Fruit fly (Drosophila melanogaster) whole organism, embryonic: Measurements from ENCODE around the gene Cdc5.

Experiments used
- Ada2b ChIP-seq: fragments of 200-800 bp; sonication (Bioruptor generic); IDR thresholded peaks from 2 replicates; pipeline ENCODE4 v1.3.6; 2022; ENCODE audit warnings: missing biosample characterization, missing genetic modification characterization
- Atf3 ChIP-seq: fragments of 200-800 bp; sonication (Bioruptor generic); optimal IDR thresholded peaks from 3 replicates; lab custom pipeline; 2016; ENCODE audit warnings: missing biosample characterization, missing genetic modification characterization
- BEAF-32 ChIP-seq: fragments of 200-800 bp; sonication (Bioruptor generic); optimal IDR thresholded peaks from 3 replicates; lab custom pipeline; 2017; ENCODE audit warnings: missing biosample characterization, missing genetic modification characterization, mild to moderate bottlenecking, moderate library complexity, missing genetic modification reagents
- Bgb ChIP-seq: fragments of 200-800 bp; sonication (Bioruptor generic); IDR thresholded peaks from 2 replicates; pipeline ENCODE4 v1.3.6; 2022; ENCODE audit warnings: missing biosample characterization, missing genetic modification characterization; ENCODE audit not compliant: partially characterized antibody
- C15 ChIP-seq: fragments of 200-800 bp; sonication (Bioruptor generic); IDR thresholded peaks from 3 replicates; pipeline ENCODE4 v1.3.6; 2022; ENCODE audit warnings: missing biosample characterization, missing genetic modification characterization
- CG10147 ChIP-seq: fragments of 200-800 bp; sonication (Bioruptor generic); optimal IDR thresholded peaks from 2 replicates; lab custom pipeline; 2019; ENCODE audit warnings: missing biosample characterization, mild to moderate bottlenecking, missing genetic modification characterization, moderate library complexity
- CG10267 ChIP-seq: fragments of 200-800 bp; sonication (Bioruptor generic); optimal IDR thresholded peaks from 2 replicates; lab custom pipeline; 2018; ENCODE audit warnings: missing biosample characterization, mild to moderate bottlenecking, missing genetic modification characterization, moderate library complexity
- CG11398 ChIP-seq: fragments of 200-800 bp; sonication (Bioruptor generic); optimal IDR thresholded peaks from 2 replicates; lab custom pipeline; 2016; ENCODE audit warnings: missing biosample characterization, missing genetic modification characterization
- CG12104 ChIP-seq: fragments of 200-800 bp; sonication (Bioruptor generic); optimal IDR thresholded peaks from 3 replicates; lab custom pipeline; 2016; ENCODE audit warnings: missing biosample characterization, missing genetic modification characterization
- CG12155 ChIP-seq: fragments of 200-800 bp; sonication (Bioruptor generic); optimal IDR thresholded peaks from 3 replicates; lab custom pipeline; 2016; ENCODE audit warnings: missing biosample characterization, missing genetic modification characterization
- CG12236 ChIP-seq: fragments of 200-800 bp; sonication (Bioruptor generic); optimal IDR thresholded peaks from 2 replicates; lab custom pipeline; 2016; ENCODE audit warnings: missing biosample characterization, missing genetic modification characterization
- CG12659 ChIP-seq: fragments of 200-800 bp; sonication (Bioruptor generic); optimal IDR thresholded peaks from 3 replicates; lab custom pipeline; 2017; ENCODE audit warnings: mild to moderate bottlenecking, missing biosample characterization, missing genetic modification reagents, missing genetic modification characterization
- CG14050 ChIP-seq: fragments of 200-800 bp; sonication (Bioruptor generic); IDR thresholded peaks from 3 replicates; pipeline ENCODE4 v1.3.6; 2022; ENCODE audit warnings: missing biosample characterization, missing genetic modification characterization
- CG15269 ChIP-seq: fragments of 200-800 bp; sonication (Bioruptor generic); optimal IDR thresholded peaks from 2 replicates; lab custom pipeline; 2018; ENCODE audit warnings: missing biosample characterization, mild to moderate bottlenecking, missing genetic modification characterization, moderate library complexity
- CG1647 ChIP-seq: fragments of 200-800 bp; sonication (Bioruptor generic); optimal IDR thresholded peaks from 3 replicates; lab custom pipeline; 2016; ENCODE audit warnings: missing biosample characterization, missing genetic modification characterization
- CG17385 ChIP-seq: fragments of 200-800 bp; sonication (Bioruptor generic); optimal IDR thresholded peaks from 3 replicates; lab custom pipeline; 2018; ENCODE audit warnings: missing biosample characterization, mild to moderate bottlenecking, missing genetic modification characterization
- CG18262 ChIP-seq: fragments of 200-800 bp; optimal IDR thresholded peaks from 3 replicates; lab custom pipeline; 2019; ENCODE audit warnings: missing biosample characterization, mild to moderate bottlenecking, missing genetic modification characterization, moderate library complexity
- CG34376 ChIP-seq: fragments of 200-800 bp; sonication (Bioruptor generic); optimal IDR thresholded peaks from 2 replicates; lab custom pipeline; 2018; ENCODE audit warnings: missing biosample characterization, mild to moderate bottlenecking, missing genetic modification characterization
- CG42726 ChIP-seq: fragments of 200-800 bp; sonication (Bioruptor generic); IDR thresholded peaks from 2 replicates; pipeline ENCODE4 v1.3.6; 2022; ENCODE audit warnings: missing biosample characterization, missing genetic modification characterization; ENCODE audit not compliant: partially characterized antibody
- CG4282 ChIP-seq: fragments of 200-800 bp; sonication (Bioruptor generic); optimal IDR thresholded peaks from 2 replicates; lab custom pipeline; 2016; ENCODE audit warnings: missing biosample characterization, missing genetic modification characterization
- CG6175 ChIP-seq: fragments of 200-800 bp; sonication (Bioruptor generic); IDR thresholded peaks from 3 replicates; pipeline ENCODE4 v1.3.6; 2022; ENCODE audit warnings: missing biosample characterization, missing genetic modification characterization
- CG6654 ChIP-seq: fragments of 200-800 bp; sonication (Bioruptor generic); optimal IDR thresholded peaks from 2 replicates; lab custom pipeline; 2017; ENCODE audit warnings: missing biosample characterization, mild to moderate bottlenecking, missing genetic modification characterization
- CG7271 ChIP-seq: fragments of 200-800 bp; sonication (Bioruptor generic); optimal IDR thresholded peaks from 2 replicates; lab custom pipeline; 2018; ENCODE audit warnings: missing biosample characterization, mild to moderate bottlenecking, missing genetic modification characterization, moderate library complexity
- CG7357 ChIP-seq: fragments of 200-800 bp; sonication (Bioruptor generic); IDR thresholded peaks from 3 replicates; pipeline ENCODE4 v1.3.6; 2022; ENCODE audit warnings: missing biosample characterization, missing genetic modification characterization
- Deaf1 ChIP-seq: fragments of 200-800 bp; optimal IDR thresholded peaks from 3 replicates; lab custom pipeline; 2019; ENCODE audit warnings: missing biosample characterization, mild to moderate bottlenecking, missing genetic modification characterization, moderate library complexity
- Elba2 ChIP-seq: fragments of 200-800 bp; sonication (Bioruptor generic); optimal IDR thresholded peaks from 3 replicates; lab custom pipeline; 2016; ENCODE audit warnings: missing biosample characterization, missing genetic modification characterization
- Max ChIP-seq: fragments of 200-800 bp; sonication (Bioruptor generic); optimal IDR thresholded peaks from 2 replicates; lab custom pipeline; 2016; ENCODE audit warnings: missing biosample characterization, mild to moderate bottlenecking, missing genetic modification characterization
- Myb ChIP-seq: fragments of 200-800 bp; sonication (Bioruptor generic); optimal IDR thresholded peaks from 2 replicates; lab custom pipeline; 2016; ENCODE audit warnings: missing biosample characterization, missing genetic modification characterization
- ara ChIP-seq: fragments of 200-800 bp; sonication (Bioruptor generic); IDR thresholded peaks from 2 replicates; pipeline ENCODE4 v1.3.6; 2022; ENCODE audit warnings: missing biosample characterization, missing genetic modification characterization
- caup ChIP-seq: fragments of 200-800 bp; sonication (Bioruptor generic); optimal IDR thresholded peaks from 3 replicates; lab custom pipeline; 2017; ENCODE audit warnings: missing biosample characterization, mild to moderate bottlenecking, missing genetic modification characterization, moderate library complexity; ENCODE audit not compliant: severe bottlenecking
- dm ChIP-seq: fragments of 200-800 bp; sonication (Bioruptor generic); optimal IDR thresholded peaks from 3 replicates; lab custom pipeline; 2016; ENCODE audit warnings: missing biosample characterization, missing genetic modification characterization
- dysf ChIP-seq: fragments of 200-800 bp; sonication (Bioruptor generic); IDR thresholded peaks from 3 replicates; pipeline ENCODE4 v1.3.6; 2022; ENCODE audit warnings: missing biosample characterization, missing genetic modification characterization
- fu2 ChIP-seq: fragments of 200-800 bp; sonication (Bioruptor generic); optimal IDR thresholded peaks from 2 replicates; lab custom pipeline; 2016; ENCODE audit warnings: missing biosample characterization, missing genetic modification characterization
- grn ChIP-seq: fragments of 200-800 bp; sonication (Bioruptor generic); optimal IDR thresholded peaks from 3 replicates; lab custom pipeline; 2017; ENCODE audit warnings: missing biosample characterization, missing genetic modification characterization
- her ChIP-seq: fragments of 200-800 bp; sonication (Bioruptor generic); optimal IDR thresholded peaks from 2 replicates; lab custom pipeline; 2016; ENCODE audit warnings: missing biosample characterization, missing genetic modification characterization
- jing ChIP-seq: fragments of 200-800 bp; sonication (Bioruptor generic); optimal IDR thresholded peaks from 2 replicates; lab custom pipeline; 2018; ENCODE audit warnings: missing biosample characterization, mild to moderate bottlenecking, missing genetic modification characterization
- lilli ChIP-seq: fragments of 200-800 bp; sonication (Bioruptor generic); optimal IDR thresholded peaks from 3 replicates; lab custom pipeline; 2016; ENCODE audit warnings: missing biosample characterization, missing genetic modification characterization
- lmd ChIP-seq: fragments of 200-800 bp; sonication (Bioruptor generic); IDR thresholded peaks from 2 replicates; pipeline ENCODE4 v1.3.6; 2022; ENCODE audit warnings: missing biosample characterization, missing genetic modification characterization
- mam ChIP-seq: fragments of 200-800 bp; sonication (Bioruptor generic); optimal IDR thresholded peaks from 3 replicates; lab custom pipeline; 2016; ENCODE audit warnings: missing biosample characterization, missing genetic modification characterization
- nom ChIP-seq: fragments of 200-800 bp; sonication (Bioruptor generic); optimal IDR thresholded peaks from 2 replicates; lab custom pipeline; 2017; ENCODE audit warnings: missing biosample characterization, missing genetic modification characterization, mild to moderate bottlenecking, moderate library complexity, missing genetic modification reagents
- otp ChIP-seq: fragments of 200-800 bp; sonication (Bioruptor generic); IDR thresholded peaks from 3 replicates; pipeline ENCODE4, ENCODE4 v1.3.6; 2022; ENCODE audit warnings: missing biosample characterization, missing genetic modification characterization
- peb ChIP-seq: fragments of 200-800 bp; sonication (Bioruptor generic); IDR thresholded peaks from 2 replicates; pipeline ENCODE4 v1.3.6; 2022; ENCODE audit warnings: missing biosample characterization, missing genetic modification characterization
- repo ChIP-seq: fragments of 200-800 bp; sonication (Bioruptor generic); optimal IDR thresholded peaks from 2 replicates; lab custom pipeline; 2016; ENCODE audit warnings: missing biosample characterization, missing genetic modification characterization
- rib ChIP-seq: fragments of 200-800 bp; sonication (Bioruptor generic); IDR thresholded peaks from 2 replicates; pipeline ENCODE4 v1.3.6; 2022; ENCODE audit warnings: missing biosample characterization, missing genetic modification characterization
- run ChIP-seq: fragments of 200-800 bp; sonication (Bioruptor generic); optimal IDR thresholded peaks from 3 replicates; lab custom pipeline; 2018; ENCODE audit warnings: missing biosample characterization, mild to moderate bottlenecking, missing genetic modification characterization
- scrt ChIP-seq: fragments of 200-800 bp; sonication (Bioruptor generic); optimal IDR thresholded peaks from 2 replicates; lab custom pipeline; 2018; ENCODE audit warnings: missing biosample characterization, mild to moderate bottlenecking, missing genetic modification characterization, moderate library complexity
- seq ChIP-seq: fragments of 200-800 bp; sonication (Bioruptor generic); IDR thresholded peaks from 2 replicates; pipeline ENCODE4 v1.3.6; 2022; ENCODE audit warnings: missing biosample characterization, missing genetic modification characterization
- sima ChIP-seq: fragments of 200-800 bp; sonication (Bioruptor generic); optimal IDR thresholded peaks from 2 replicates; lab custom pipeline; 2016; ENCODE audit warnings: missing biosample characterization, missing genetic modification characterization
- slou ChIP-seq: fragments of 200-800 bp; sonication (Bioruptor generic); optimal IDR thresholded peaks from 3 replicates; lab custom pipeline; 2016; ENCODE audit warnings: missing biosample characterization, missing genetic modification characterization
- sna ChIP-seq: fragments of 200-800 bp; sonication (Bioruptor generic); IDR thresholded peaks from 2 replicates; pipeline ENCODE4 v1.3.6; 2022; ENCODE audit warnings: missing biosample characterization, missing genetic modification characterization; ENCODE audit not compliant: partially characterized antibody
- z ChIP-seq: fragments of 200-800 bp; sonication (Bioruptor generic); IDR thresholded peaks from 3 replicates; pipeline ENCODE4 v1.3.6; 2022; ENCODE audit warnings: missing biosample characterization, missing genetic modification characterization
- zfh2 ChIP-seq: fragments of 200-800 bp; sonication (Bioruptor generic); optimal IDR thresholded peaks from 2 replicates; lab custom pipeline; 2016; ENCODE audit warnings: missing biosample characterization, missing genetic modification characterization

Gene Cdc5

DNA sequence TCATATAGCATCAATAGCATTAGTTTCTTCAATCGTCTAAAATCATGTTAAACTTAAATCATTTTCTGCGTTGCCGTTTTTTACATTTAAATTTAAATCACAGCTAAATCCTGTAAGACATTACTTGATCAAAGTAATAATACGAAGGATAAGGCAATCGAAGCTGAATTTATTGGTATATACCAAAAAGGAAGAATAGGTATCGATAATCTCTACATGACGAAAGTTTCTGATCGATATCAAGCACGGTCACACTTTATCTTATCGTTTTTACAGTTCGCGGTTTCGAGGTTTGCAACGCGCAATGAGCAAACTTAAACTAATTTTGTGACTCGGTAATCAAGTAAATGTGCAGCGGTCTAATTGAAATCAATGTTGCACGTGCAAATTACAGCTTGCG lies 33.4 kb downstream of the Cdc5 start, which contains the start of the genes Atac3 and Ptpmeg (continued):
- TF ChIP-seq jing (GFP tag; lab: Kevin White, UChicago) (no peak), CG17385 (GFP tag; lab: Kevin White, UChicago) (no peak), CG7357 (GFP tag; lab: Robert Waterston, UW) (no peak), CG10147 (GFP tag; lab: Kevin White, UChicago) (no peak), C15 (GFP tag; lab: Robert Waterston, UW) (no peak), sna (GFP tag; lab: Robert Waterston, UW) (peak; percentile 46; the same call in 1 of the 2 replicates), Max (GFP tag; lab: Kevin White, UChicago) (no peak), CG1647 (GFP tag; lab: Kevin White, UChicago) (no peak), peb (GFP tag; lab: Robert Waterston, UW) (no peak), CG10267 (peak; percentile 61), Bgb (peak; percentile 18; the same call in 1 of the 2 replicates), repo (GFP tag; lab: Kevin White, UChicago) (no peak), lilli (no peak), CG42726 (GFP tag; lab: Robert Waterston, UW) (no peak), CG12236 (GFP tag; lab: Kevin White, UChicago) (no peak), CG6654 (GFP tag; lab: Kevin White, UChicago) (no peak), BEAF-32 (peak; percentile 79), ara (GFP tag; lab: Robert Waterston, UW) (no peak), CG11398 (GFP tag; lab: Kevin White, UChicago) (no peak), caup (GFP tag; lab: Kevin White, UChicago) (no peak), sima (no peak), CG15269 (no peak), Deaf1 (tag; lab: Kevin White, UChicago) (no peak), CG12104 (no peak), mam (GFP tag; lab: Kevin White, UChicago) (no peak), nom (no peak), run (tag; lab: Kevin White, UChicago) (no peak), CG4282 (no peak), lmd (no peak), grn (GFP tag; lab: Kevin White, UChicago) (peak; percentile 33), CG12659 (GFP tag; lab: Kevin White, UChicago) (peak; percentile 58), CG7271 (tag; lab: Kevin White, UChicago) (no peak), zfh2 (GFP tag; lab: Kevin White, UChicago) (no peak), dysf (no peak), fu2 (no peak), slou (GFP tag; lab: Kevin White, UChicago) (no peak), CG6175 (GFP tag; lab: Robert Waterston, UW) (no peak), rib (GFP tag; lab: Robert Waterston, UW) (no peak), CG18262 (tag; lab: Kevin White, UChicago) (no peak), Elba2 (no peak), CG12155 (GFP tag; lab: Kevin White, UChicago) (no peak), her (GFP tag; lab: Kevin White, UChicago) (peak; percentile 42), Myb (GFP tag; lab: Kevin White, UChicago) (peak; percentile 50), scrt (no peak), CG34376 (GFP tag; lab: Kevin White, UChicago) (peak; percentile 3), Ada2b (GFP tag; lab: Robert Waterston, UW) (no peak), seq (GFP tag; lab: Robert Waterston, UW) (no peak), z (GFP tag; lab: Robert Waterston, UW) (no peak), dm (GFP tag; lab: Kevin White, UChicago) (no peak), Atf3 (GFP tag; lab: Kevin White, UChicago) (no peak), CG14050 (no peak), otp (GFP tag; lab: Robert Waterston, UW) (no peak)
